Fruit fly (Drosophila melanogaster): ENCODE measurements around the gene CG42638.

DNA sequence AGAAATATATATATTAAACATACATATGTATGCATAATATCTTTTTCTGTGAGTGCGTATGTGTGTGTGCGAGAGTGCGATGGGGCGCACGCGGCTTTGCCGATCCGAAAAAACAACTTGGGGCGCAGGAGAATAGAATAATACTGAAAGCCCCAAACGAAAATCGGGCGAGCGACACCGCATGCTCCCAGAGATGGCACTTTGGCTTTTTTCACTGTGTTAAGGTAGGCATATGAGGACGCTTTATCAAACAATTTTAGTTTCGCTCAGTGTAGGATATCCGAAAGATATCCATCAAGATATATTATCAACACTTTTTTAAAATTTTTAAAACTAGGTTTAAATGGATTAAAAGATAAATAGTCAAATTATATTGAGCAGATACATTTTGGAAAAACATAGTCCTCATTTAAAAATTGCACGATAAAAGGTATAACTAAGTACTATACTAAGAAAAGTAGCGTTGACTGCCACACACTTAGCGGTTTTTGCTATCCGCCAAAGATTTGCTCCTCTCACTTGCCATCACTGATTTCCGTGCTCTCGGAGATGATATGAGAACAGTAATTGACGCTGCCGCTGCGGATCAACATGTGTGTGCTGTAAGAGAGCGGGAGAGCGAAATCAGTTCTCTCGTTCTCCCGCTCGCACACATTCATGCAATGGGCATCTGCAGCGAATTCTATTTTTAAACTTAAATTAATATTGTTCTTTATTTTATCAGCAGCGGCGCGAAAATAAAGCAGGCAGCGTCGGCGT lies 41.6 kb upstream of the CG42638 start:
- TF ChIP-seq Hr83 (GFP tag; optimal IDR thresholded peaks at IDR 0.05; ENCODE audit: poor library complexity, severe bottlenecking) (peak; percentile 46), dsf (GFP tag; optimal IDR thresholded peaks at IDR 0.05; ENCODE audit: borderline replicate concordance) (no peak), CG32264 (GFP tag; optimal IDR thresholded peaks at IDR 0.05) (no peak), Hnf4 (GFP tag; optimal IDR thresholded peaks at IDR 0.05) (peak; percentile 24), OdsH (GFP tag; optimal IDR thresholded peaks at IDR 0.05) (peak; percentile 63), CG9705 (GFP tag; optimal IDR thresholded peaks at IDR 0.05) (peak; percentile 55), Mio (GFP tag; optimal IDR thresholded peaks at IDR 0.05) (no peak), Dif (GFP tag; optimal IDR thresholded peaks at IDR 0.05; ENCODE audit: partially characterized antibody) (peak; percentile 95)

Measured in whole organism, wandering third instar larva.